Fruit fly (Drosophila melanogaster) whole organism, embryonic: ENCODE results near the gene Pop2.
A peak's percentile ranks its signal among the peaks of the same experiment; 100 is the strongest.

Experiments
- Bdp1 ChIP-seq: fragments of 200-800 bp; sonication (Bioruptor generic); optimal IDR thresholded peaks from 3 replicates; lab custom pipeline; 2016; ENCODE audit warnings: missing biosample characterization, missing genetic modification characterization
- CG10209 ChIP-seq: fragments of 200-800 bp; sonication (Bioruptor generic); optimal IDR thresholded peaks from 3 replicates; lab custom pipeline; 2017; ENCODE audit warnings: missing biosample characterization, mild to moderate bottlenecking, missing genetic modification characterization, missing genetic modification reagents
- CG12071 ChIP-seq: fragments of 200-800 bp; sonication (Bioruptor generic); optimal IDR thresholded peaks from 3 replicates; lab custom pipeline; 2018; ENCODE audit warnings: missing biosample characterization, mild to moderate bottlenecking, missing genetic modification characterization
- CG12219 ChIP-seq: fragments of 200-800 bp; sonication (Bioruptor generic); optimal IDR thresholded peaks from 3 replicates; lab custom pipeline; 2018; ENCODE audit warnings: missing biosample characterization, mild to moderate bottlenecking, missing genetic modification characterization
- CG1233 ChIP-seq: fragments of 200-800 bp; sonication (Bioruptor generic); optimal IDR thresholded peaks from 4 replicates; lab custom pipeline; 2018; ENCODE audit warnings: missing biosample characterization, mild to moderate bottlenecking, missing genetic modification characterization
- CG13123 ChIP-seq: fragments of 200-800 bp; sonication (Bioruptor generic); optimal IDR thresholded peaks from 2 replicates; lab custom pipeline; 2016; ENCODE audit warnings: missing biosample characterization, missing genetic modification characterization
- CG14050 ChIP-seq: fragments of 200-800 bp; sonication (Bioruptor generic); IDR thresholded peaks from 3 replicates; pipeline ENCODE4 v1.3.6; 2022; ENCODE audit warnings: missing biosample characterization, missing genetic modification characterization
- CG16813 ChIP-seq: fragments of 200-800 bp; sonication (Bioruptor generic); IDR thresholded peaks from 3 replicates; pipeline ENCODE4 v1.3.6; 2022; ENCODE audit warnings: missing biosample characterization, missing genetic modification characterization; ENCODE audit not compliant: partially characterized antibody
- CG2116 ChIP-seq: fragments of 200-800 bp; sonication (Bioruptor generic); optimal IDR thresholded peaks from 3 replicates; lab custom pipeline; 2018; ENCODE audit warnings: missing biosample characterization, mild to moderate bottlenecking, missing genetic modification characterization
- CG2202 ChIP-seq: fragments of 200-800 bp; sonication (Bioruptor generic); optimal IDR thresholded peaks from 2 replicates; lab custom pipeline; 2018; ENCODE audit warnings: missing biosample characterization, mild to moderate bottlenecking, missing genetic modification characterization
- CG34422 ChIP-seq: fragments of 200-800 bp; sonication (Bioruptor generic); IDR thresholded peaks from 3 replicates; pipeline ENCODE4 v1.3.6; 2022; ENCODE audit warnings: missing biosample characterization, missing genetic modification characterization
- CG4404 ChIP-seq: fragments of 200-800 bp; sonication (Bioruptor generic); IDR thresholded peaks from 2 replicates; pipeline ENCODE4 v1.3.6; 2022; ENCODE audit warnings: missing biosample characterization, missing genetic modification characterization
- CG5180 ChIP-seq: fragments of 200-800 bp; sonication (Bioruptor generic); optimal IDR thresholded peaks from 3 replicates; lab custom pipeline; 2017; ENCODE audit warnings: missing biosample characterization, missing genetic modification characterization, mild to moderate bottlenecking, moderate library complexity, missing genetic modification reagents
- CG5953 ChIP-seq: fragments of 200-800 bp; sonication (Bioruptor generic); IDR thresholded peaks from 2 replicates; pipeline ENCODE4 v1.3.6; 2022; ENCODE audit warnings: missing biosample characterization, missing genetic modification characterization
- CG6689 ChIP-seq: fragments of 200-800 bp; sonication (Bioruptor generic); IDR thresholded peaks from 2 replicates; pipeline ENCODE4 v1.3.6; 2022; ENCODE audit warnings: missing biosample characterization, missing genetic modification characterization
- CG6765 ChIP-seq: fragments of 200-800 bp; sonication (Bioruptor generic); optimal IDR thresholded peaks from 3 replicates; lab custom pipeline; 2017; ENCODE audit warnings: missing biosample characterization, mild to moderate bottlenecking, missing genetic modification characterization
- CG6791 ChIP-seq: fragments of 200-800 bp; sonication (Bioruptor generic); IDR thresholded peaks from 3 replicates; pipeline ENCODE4 v1.3.6; 2022; ENCODE audit warnings: missing biosample characterization, missing genetic modification characterization; ENCODE audit not compliant: partially characterized antibody
- CG7839 ChIP-seq: fragments of 200-800 bp; sonication (Bioruptor generic); optimal IDR thresholded peaks from 3 replicates; lab custom pipeline; 2018; ENCODE audit warnings: missing biosample characterization, mild to moderate bottlenecking, missing genetic modification characterization, moderate library complexity
- CG8388 ChIP-seq: fragments of 200-800 bp; sonication (Bioruptor generic); optimal IDR thresholded peaks from 2 replicates; lab custom pipeline; 2019; ENCODE audit warnings: missing biosample characterization, mild to moderate bottlenecking, missing genetic modification characterization, moderate library complexity
- CHES-1-like ChIP-seq: fragments of 200-800 bp; sonication (Bioruptor generic); optimal IDR thresholded peaks from 2 replicates; lab custom pipeline; 2016; ENCODE audit warnings: missing biosample characterization, missing genetic modification characterization
- Hr39 ChIP-seq: fragments of >200 bp; optimal IDR thresholded peaks from 2 replicates; lab custom pipeline; 2017
- Lpt ChIP-seq: fragments of >200 bp; optimal IDR thresholded peaks from 2 replicates; lab custom pipeline; 2018; ENCODE audit warnings: missing biosample characterization, missing genetic modification characterization
- Meics ChIP-seq: fragments of 200-800 bp; sonication (Bioruptor generic); optimal IDR thresholded peaks from 2 replicates; lab custom pipeline; 2017; ENCODE audit warnings: missing biosample characterization, mild to moderate bottlenecking, missing genetic modification characterization
- Mes4 ChIP-seq: fragments of 200-800 bp; sonication (Bioruptor generic); optimal IDR thresholded peaks from 2 replicates; lab custom pipeline; 2016; ENCODE audit warnings: missing biosample characterization, missing genetic modification characterization
- Myb ChIP-seq: fragments of 200-800 bp; sonication (Bioruptor generic); optimal IDR thresholded peaks from 2 replicates; lab custom pipeline; 2016; ENCODE audit warnings: missing biosample characterization, missing genetic modification characterization
- TFAM ChIP-seq: fragments of 200-800 bp; sonication (Bioruptor generic); optimal IDR thresholded peaks from 2 replicates; lab custom pipeline; 2017; ENCODE audit warnings: missing biosample characterization, missing genetic modification characterization, inconsistent platforms
- Tbp ChIP-seq: fragments of >200 bp; optimal IDR thresholded peaks from 2 replicates; lab custom pipeline; 2018; ENCODE audit warnings: missing biosample characterization, missing genetic modification characterization
- Trl ChIP-seq, 3 experiments: fragments of >200 bp in 2 of 3; fragments of 200-800 bp in 1 of 3; sonication (Bioruptor generic) in 1 of 3; optimal IDR thresholded peaks; 2 replicates in 1 of 3; 3 replicates in 2 of 3; lab custom pipeline; 2016 to 2017; ENCODE audit warnings: missing biosample characterization in 1 of 3, missing genetic modification characterization in 1 of 3
- YL-1 ChIP-seq: fragments of 200-800 bp; sonication (Bioruptor generic); optimal IDR thresholded peaks from 3 replicates; lab custom pipeline; 2017; ENCODE audit warnings: missing biosample characterization, mild to moderate bottlenecking, missing genetic modification characterization
- abd-A ChIP-seq: fragments of 200-800 bp; sonication (Bioruptor generic); optimal IDR thresholded peaks from 3 replicates; lab custom pipeline; 2019; ENCODE audit warnings: missing biosample characterization, mild to moderate bottlenecking, missing genetic modification characterization, moderate library complexity
- ato ChIP-seq: fragments of 200-800 bp; sonication (Bioruptor generic); IDR thresholded peaks from 2 replicates; pipeline ENCODE4 v1.3.6; 2022; ENCODE audit warnings: missing biosample characterization, missing genetic modification characterization; ENCODE audit not compliant: partially characterized antibody
- cato ChIP-seq: fragments of 200-800 bp; sonication (Bioruptor generic); optimal IDR thresholded peaks from 2 replicates; lab custom pipeline; 2016; ENCODE audit warnings: missing biosample characterization, missing genetic modification characterization, borderline replicate concordance
- en ChIP-seq: fragments of 200-800 bp; sonication (Bioruptor generic); optimal IDR thresholded peaks from 2 replicates; lab custom pipeline; 2016; ENCODE audit warnings: missing biosample characterization, missing genetic modification characterization
- ewg ChIP-seq: fragments of 200-800 bp; sonication (Bioruptor generic); optimal IDR thresholded peaks from 3 replicates; lab custom pipeline; 2017; ENCODE audit warnings: mild to moderate bottlenecking, missing biosample characterization, missing genetic modification reagents, missing genetic modification characterization
- gem ChIP-seq: fragments of 200-800 bp; sonication (Bioruptor generic); optimal IDR thresholded peaks from 2 replicates; lab custom pipeline; 2019; ENCODE audit warnings: missing biosample characterization, mild to moderate bottlenecking, missing genetic modification characterization, moderate library complexity
- hkb ChIP-seq, 2 experiments: fragments of 200-800 bp in 1 of 2; fragments of >200 bp in 1 of 2; sonication (Bioruptor generic) in 1 of 2; IDR thresholded peaks in 1 of 2; optimal IDR thresholded peaks in 1 of 2; 2 replicates each; pipeline versions ENCODE4 v1.3.6 to Lab custom; 2017 to 2022; ENCODE audit warnings: missing biosample characterization in 1 of 2, missing genetic modification characterization in 1 of 2
- ind ChIP-seq: fragments of 200-800 bp; sonication (Bioruptor generic); optimal IDR thresholded peaks from 3 replicates; lab custom pipeline; 2016; ENCODE audit warnings: missing biosample characterization, missing genetic modification characterization
- jigr1 ChIP-seq: fragments of 200-800 bp; sonication (Bioruptor generic); IDR thresholded peaks from 3 replicates; pipeline ENCODE4 v1.3.6; 2022; ENCODE audit warnings: missing biosample characterization, missing genetic modification characterization
- kah ChIP-seq: fragments of 200-800 bp; sonication (Bioruptor generic); optimal IDR thresholded peaks from 2 replicates; lab custom pipeline; 2018; ENCODE audit warnings: missing biosample characterization, mild to moderate bottlenecking, missing genetic modification characterization
- lmd ChIP-seq: fragments of 200-800 bp; sonication (Bioruptor generic); IDR thresholded peaks from 2 replicates; pipeline ENCODE4 v1.3.6; 2022; ENCODE audit warnings: missing biosample characterization, missing genetic modification characterization
- luna ChIP-seq: fragments of 200-800 bp; sonication (Bioruptor generic); optimal IDR thresholded peaks from 2 replicates; lab custom pipeline; 2016; ENCODE audit warnings: missing biosample characterization, missing genetic modification characterization
- mam ChIP-seq: fragments of 200-800 bp; sonication (Bioruptor generic); optimal IDR thresholded peaks from 3 replicates; lab custom pipeline; 2016; ENCODE audit warnings: missing biosample characterization, missing genetic modification characterization
- oc ChIP-seq: fragments of 200-800 bp; sonication (Bioruptor generic); optimal IDR thresholded peaks from 2 replicates; lab custom pipeline; 2018; ENCODE audit warnings: missing biosample characterization, mild to moderate bottlenecking, missing genetic modification characterization, moderate library complexity
- odd ChIP-seq: fragments of 200-800 bp; sonication (Bioruptor generic); optimal IDR thresholded peaks from 2 replicates; lab custom pipeline; 2017; ENCODE audit warnings: missing biosample characterization, mild to moderate bottlenecking, missing genetic modification characterization
- pho ChIP-seq: fragments of 200-800 bp; sonication (Bioruptor generic); optimal IDR thresholded peaks from 2 replicates; lab custom pipeline; 2016; ENCODE audit warnings: missing biosample characterization, missing genetic modification characterization
- slou ChIP-seq: fragments of 200-800 bp; sonication (Bioruptor generic); optimal IDR thresholded peaks from 3 replicates; lab custom pipeline; 2016; ENCODE audit warnings: missing biosample characterization, missing genetic modification characterization
- sna ChIP-seq: fragments of 200-800 bp; sonication (Bioruptor generic); IDR thresholded peaks from 2 replicates; pipeline ENCODE4 v1.3.6; 2022; ENCODE audit warnings: missing biosample characterization, missing genetic modification characterization; ENCODE audit not compliant: partially characterized antibody

The Pop2 gene

DNA sequence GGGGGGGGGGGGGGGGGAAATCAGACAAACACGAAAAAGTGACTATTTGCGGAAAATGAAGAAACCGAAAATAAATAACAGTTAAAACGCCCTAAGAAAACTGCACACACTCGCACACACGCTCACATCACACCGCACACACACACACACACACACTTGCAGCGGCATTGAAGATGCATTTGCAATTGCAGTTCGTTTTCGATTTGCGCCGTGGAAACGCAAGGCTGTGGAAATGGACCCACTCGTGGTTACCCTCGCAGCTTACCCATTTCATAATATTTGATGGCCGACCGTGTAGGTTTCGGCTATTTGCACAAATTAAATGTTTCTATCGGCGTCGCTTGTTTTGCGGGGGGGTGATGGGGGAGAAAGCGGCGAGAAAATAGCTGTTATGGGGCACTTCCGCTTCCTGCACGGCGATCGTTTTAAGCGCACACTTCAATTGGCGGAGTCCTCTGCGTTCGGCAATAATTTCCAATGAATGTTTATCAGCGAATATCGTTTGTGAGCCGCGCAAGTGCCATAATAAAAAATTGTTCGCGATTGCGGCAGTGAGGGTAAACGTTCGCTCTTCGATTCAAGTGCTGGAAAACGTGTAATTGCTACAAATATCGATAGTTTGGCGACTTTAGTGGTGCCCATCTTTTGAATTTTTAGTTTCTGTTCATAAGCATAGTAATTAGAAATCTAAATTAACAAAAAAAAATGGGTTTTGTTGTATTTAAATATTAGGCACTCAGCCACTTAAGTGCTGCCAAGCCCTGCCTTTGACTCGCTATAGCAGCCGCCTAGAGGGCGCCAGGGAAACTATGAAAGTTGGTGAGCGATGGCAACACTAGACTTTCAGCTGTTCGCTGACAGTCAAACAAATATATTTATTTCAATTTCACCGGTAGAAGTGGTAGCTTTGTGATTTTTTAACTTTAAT lies at the start of gene Pop2, which contains the start of gene CG6928 (continued):
- TF ChIP-seq CG34422 (peak; percentile 51; the same call in 2 of the 3 replicates), Myb (GFP tag; lab: Kevin White, UChicago) (peak; percentile 83), odd (GFP tag; lab: Kevin White, UChicago) (peak; percentile 28), CG12219 (no peak), hkb (optimal IDR thresholded peaks at IDR 0.05; lab: Kevin White, UChicago) (peak; percentile 95), hkb (GFP tag; IDR thresholded peaks at IDR 0.05; lab: Robert Waterston, UW) (peak; percentile 59; the same call in 1 of the 2 replicates), mam (GFP tag; lab: Kevin White, UChicago) (peak; percentile 88), pho (GFP tag; lab: Kevin White, UChicago) (peak; percentile 88), abd-A (tag; lab: Kevin White, UChicago) (no peak), CG5953 (no peak), cato (GFP tag; lab: Kevin White, UChicago) (peak; percentile 31), en (GFP tag; lab: Kevin White, UChicago) (no peak), luna (peak; percentile 59), Hr39 (lab: Kevin White, UChicago) (no peak), Bdp1 (GFP tag; lab: Kevin White, UChicago) (peak; percentile 80), CG13123 (GFP tag; lab: Kevin White, UChicago) (peak; percentile 63), kah (GFP tag; lab: Kevin White, UChicago) (no peak), Lpt (GFP tag; lab: Kevin White, UChicago) (no peak), Tbp (GFP tag; lab: Kevin White, UChicago) (no peak), CG6689 (GFP tag; lab: Robert Waterston, UW) (peak; percentile 52; the same call in 1 of the 2 replicates), sna (GFP tag; lab: Robert Waterston, UW) (peak; percentile 92), ato (GFP tag; lab: Robert Waterston, UW) (peak; percentile 76; the same call in 1 of the 2 replicates), jigr1 (GFP tag; lab: Robert Waterston, UW) (no peak), lmd (GFP tag; lab: Robert Waterston, UW) (peak; percentile 71), CG1233 (GFP tag; lab: Kevin White, UChicago) (peak; percentile 50), CG14050 (GFP tag; lab: Robert Waterston, UW) (peak; percentile 66; the same call in 2 of the 3 replicates), CG6765 (no peak), CG12071 (GFP tag; lab: Kevin White, UChicago) (no peak), oc (no peak), CG7839 (tag; lab: Kevin White, UChicago) (peak; percentile 61), TFAM (GFP tag; lab: Kevin White, UChicago) (no peak), CG4404 (GFP tag; lab: Robert Waterston, UW) (peak; percentile 42; the same call in 1 of the 2 replicates), Mes4 (GFP tag; lab: Kevin White, UChicago) (peak; percentile 70), CG2202 (tag; lab: Kevin White, UChicago) (no peak), CG16813 (GFP tag; lab: Robert Waterston, UW) (peak; percentile 88), Meics (GFP tag; lab: Kevin White, UChicago) (peak; percentile 2), YL-1 (peak; percentile 82), CHES-1-like (peak; percentile 92), CG10209 (GFP tag; lab: Kevin White, UChicago) (peak; percentile 60), CG2116 (GFP tag; lab: Kevin White, UChicago) (peak; percentile 85), CG6791 (peak; percentile 71), CG5180 (GFP tag; lab: Kevin White, UChicago) (no peak), CG8388 (GFP tag; lab: Kevin White, UChicago) (peak; percentile 78), ind (GFP tag; lab: Kevin White, UChicago) (peak; percentile 80), ewg (peak; percentile 87), gem (tag; lab: Kevin White, UChicago) (peak; percentile 70), slou (GFP tag; lab: Kevin White, UChicago) (peak; percentile 56), Trl (optimal IDR thresholded peaks at IDR 0.05; lab: Kevin White, UChicago) (peak in 1 of 2 experiments; percentile 3), Trl (GFP tag; optimal IDR thresholded peaks at IDR 0.05; lab: Kevin White, UChicago) (peak; percentile 87)
